Fruit fly (Drosophila melanogaster) whole organism, wandering third instar larva: Measurements from ENCODE around the gene SMC3.

Experiments
- HLH106 ChIP-seq: fragments of 200-800 bp; optimal IDR thresholded peaks from 3 replicates; lab custom pipeline; 2019; ENCODE audit warnings: missing biosample characterization, mild to moderate bottlenecking, missing genetic modification characterization, moderate library complexity
- sv ChIP-seq: fragments of 200-800 bp; sonication (Bioruptor generic); optimal IDR thresholded peaks from 3 replicates; lab custom pipeline; 2016; ENCODE audit warnings: missing biosample characterization, missing genetic modification characterization

DNA sequence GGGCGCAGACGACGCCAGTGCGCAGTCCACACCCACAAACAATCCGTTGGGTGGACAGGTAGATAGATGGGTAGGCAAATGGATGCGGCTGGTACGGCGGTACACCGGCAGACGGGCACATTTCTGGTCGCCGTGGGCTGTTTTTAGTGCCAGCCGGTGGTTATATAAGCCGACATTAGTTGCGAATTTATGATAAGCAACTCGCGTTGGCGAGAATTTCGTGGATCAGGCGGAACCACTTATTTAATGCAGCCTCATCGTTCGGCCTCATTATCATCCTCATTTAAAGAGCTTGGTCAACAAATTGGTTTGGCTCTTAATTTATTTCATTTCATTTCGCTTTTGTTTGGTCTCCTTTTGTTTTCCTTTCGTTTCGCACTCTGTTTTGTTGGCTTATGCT, 25.5 kb upstream of the SMC3 start:
- TF ChIP-seq sv (GFP tag; lab: Kevin White, UChicago): no peak
- no peak for TF ChIP-seq HLH106 (tag; lab: Kevin White, UChicago)
